Fruit fly (Drosophila melanogaster) whole organism, embryonic: Measurements from ENCODE around the gene CG7860.

Experiments used
- Ada2b ChIP-seq: fragments of 200-800 bp; sonication (Bioruptor generic); IDR thresholded peaks from 2 replicates; pipeline ENCODE4 v1.3.6; 2022; ENCODE audit warnings: missing biosample characterization, missing genetic modification characterization
- BEAF-32 ChIP-seq: fragments of 200-800 bp; sonication (Bioruptor generic); optimal IDR thresholded peaks from 3 replicates; lab custom pipeline; 2017; ENCODE audit warnings: missing biosample characterization, missing genetic modification characterization, mild to moderate bottlenecking, moderate library complexity, missing genetic modification reagents
- CG10267 ChIP-seq: fragments of 200-800 bp; sonication (Bioruptor generic); optimal IDR thresholded peaks from 2 replicates; lab custom pipeline; 2018; ENCODE audit warnings: missing biosample characterization, mild to moderate bottlenecking, missing genetic modification characterization, moderate library complexity
- CG10543 ChIP-seq: fragments of 200-800 bp; sonication (Bioruptor generic); optimal IDR thresholded peaks from 3 replicates; lab custom pipeline; 2017; ENCODE audit warnings: missing biosample characterization, mild to moderate bottlenecking, missing genetic modification characterization, moderate library complexity
- CG11504 ChIP-seq: fragments of 200-800 bp; sonication (Bioruptor generic); optimal IDR thresholded peaks from 3 replicates; lab custom pipeline; 2019; ENCODE audit warnings: missing biosample characterization, mild to moderate bottlenecking, missing genetic modification characterization, moderate library complexity
- CG11560 ChIP-seq: fragments of 200-800 bp; sonication (Bioruptor generic); IDR thresholded peaks from 3 replicates; pipeline ENCODE4 v1.3.6; 2022; ENCODE audit warnings: missing biosample characterization, missing genetic modification characterization
- CG12659 ChIP-seq: fragments of 200-800 bp; sonication (Bioruptor generic); optimal IDR thresholded peaks from 3 replicates; lab custom pipeline; 2017; ENCODE audit warnings: mild to moderate bottlenecking, missing biosample characterization, missing genetic modification reagents, missing genetic modification characterization
- CG13123 ChIP-seq: fragments of 200-800 bp; sonication (Bioruptor generic); optimal IDR thresholded peaks from 2 replicates; lab custom pipeline; 2016; ENCODE audit warnings: missing biosample characterization, missing genetic modification characterization
- CG14710 ChIP-seq: fragments of 200-800 bp; sonication (Bioruptor generic); optimal IDR thresholded peaks from 3 replicates; lab custom pipeline; 2019; ENCODE audit warnings: missing biosample characterization, mild to moderate bottlenecking, missing genetic modification characterization, moderate library complexity
- CG15601 ChIP-seq: fragments of 200-800 bp; sonication (Bioruptor generic); optimal IDR thresholded peaks from 3 replicates; lab custom pipeline; 2019; ENCODE audit warnings: missing biosample characterization, mild to moderate bottlenecking, missing genetic modification characterization, moderate library complexity
- CG17361 ChIP-seq: fragments of 200-800 bp; sonication (Bioruptor generic); IDR thresholded peaks from 3 replicates; pipeline ENCODE4 v1.3.6; 2022; ENCODE audit warnings: missing biosample characterization, missing genetic modification characterization
- CG18262 ChIP-seq: fragments of 200-800 bp; optimal IDR thresholded peaks from 3 replicates; lab custom pipeline; 2019; ENCODE audit warnings: missing biosample characterization, mild to moderate bottlenecking, missing genetic modification characterization, moderate library complexity
- CG2678 ChIP-seq: fragments of 200-800 bp; sonication (Bioruptor generic); optimal IDR thresholded peaks from 3 replicates; lab custom pipeline; 2019; ENCODE audit warnings: missing biosample characterization, mild to moderate bottlenecking, missing genetic modification characterization, moderate library complexity
- CG2712 ChIP-seq: fragments of 200-800 bp; optimal IDR thresholded peaks from 3 replicates; lab custom pipeline; 2019; ENCODE audit warnings: missing biosample characterization, mild to moderate bottlenecking, missing genetic modification characterization, moderate library complexity
- CG32532 ChIP-seq: fragments of 200-800 bp; sonication (Bioruptor generic); IDR thresholded peaks from 2 replicates; pipeline ENCODE4 v1.3.6; 2022; ENCODE audit warnings: missing biosample characterization, missing genetic modification characterization
- CG32772 ChIP-seq: fragments of 200-800 bp; sonication (Bioruptor generic); IDR thresholded peaks from 2 replicates; pipeline ENCODE4 v1.3.6; 2022; ENCODE audit warnings: missing biosample characterization, missing genetic modification characterization
- CG34224 ChIP-seq: fragments of 200-800 bp; sonication (Bioruptor generic); IDR thresholded peaks from 3 replicates; pipeline ENCODE4 v1.3.6; 2022; ENCODE audit warnings: missing biosample characterization, missing genetic modification characterization; ENCODE audit not compliant: partially characterized antibody
- CG4360 ChIP-seq: fragments of 200-800 bp; sonication (Bioruptor generic); IDR thresholded peaks from 2 replicates; pipeline ENCODE4 v1.3.6; 2022; ENCODE audit warnings: missing biosample characterization, missing genetic modification characterization
- CG4617 ChIP-seq: fragments of 200-800 bp; sonication (Bioruptor generic); optimal IDR thresholded peaks from 3 replicates; lab custom pipeline; 2016; ENCODE audit warnings: missing biosample characterization, missing genetic modification characterization, borderline replicate concordance
- CG6175 ChIP-seq: fragments of 200-800 bp; sonication (Bioruptor generic); IDR thresholded peaks from 3 replicates; pipeline ENCODE4 v1.3.6; 2022; ENCODE audit warnings: missing biosample characterization, missing genetic modification characterization
- CG9727 ChIP-seq: fragments of 200-800 bp; sonication (Bioruptor generic); optimal IDR thresholded peaks from 3 replicates; lab custom pipeline; 2017; ENCODE audit warnings: missing biosample characterization, mild to moderate bottlenecking, missing genetic modification characterization
- D19A ChIP-seq: fragments of 200-800 bp; optimal IDR thresholded peaks from 3 replicates; lab custom pipeline; 2019; ENCODE audit warnings: missing biosample characterization, mild to moderate bottlenecking, missing genetic modification characterization, moderate library complexity
- Dp ChIP-seq: fragments of 200-800 bp; sonication (Bioruptor generic); optimal IDR thresholded peaks from 2 replicates; lab custom pipeline; 2018; ENCODE audit warnings: missing biosample characterization, mild to moderate bottlenecking, missing genetic modification characterization, moderate library complexity
- E2f1 ChIP-seq: fragments of 200-800 bp; sonication (Bioruptor generic); IDR thresholded peaks from 2 replicates; pipeline ENCODE4 v1.3.6; 2022; ENCODE audit warnings: missing biosample characterization, missing genetic modification characterization
- E2f2 ChIP-seq: fragments of 200-800 bp; sonication (Bioruptor generic); IDR thresholded peaks from 2 replicates; pipeline ENCODE4 v1.3.6; 2022; ENCODE audit warnings: missing biosample characterization, missing genetic modification characterization
- MBD-R2 ChIP-seq: fragments of 200-800 bp; sonication (Bioruptor generic); IDR thresholded peaks from 2 replicates; pipeline ENCODE4 v1.3.6; 2022; ENCODE audit warnings: missing biosample characterization, missing genetic modification characterization
- Mad ChIP-seq: fragments of 200-800 bp; sonication (Bioruptor generic); optimal IDR thresholded peaks from 2 replicates; lab custom pipeline; 2016; ENCODE audit warnings: missing biosample characterization, missing genetic modification characterization
- Myb ChIP-seq: fragments of 200-800 bp; sonication (Bioruptor generic); optimal IDR thresholded peaks from 2 replicates; lab custom pipeline; 2016; ENCODE audit warnings: missing biosample characterization, missing genetic modification characterization
- NC2β ChIP-seq: fragments of 200-800 bp; sonication (Bioruptor generic); optimal IDR thresholded peaks from 2 replicates; lab custom pipeline; 2016; ENCODE audit warnings: missing biosample characterization, missing genetic modification characterization
- Neu2 ChIP-seq: fragments of 200-800 bp; sonication (Bioruptor generic); optimal IDR thresholded peaks from 3 replicates; lab custom pipeline; 2016; ENCODE audit warnings: missing biosample characterization, missing genetic modification characterization, borderline replicate concordance
- Sry-δ ChIP-seq: fragments of 200-800 bp; sonication (Bioruptor generic); optimal IDR thresholded peaks from 2 replicates; lab custom pipeline; 2016; ENCODE audit warnings: missing biosample characterization, missing genetic modification characterization
- amos ChIP-seq: fragments of 200-800 bp; sonication (Bioruptor generic); IDR thresholded peaks from 2 replicates; pipeline ENCODE4 v1.3.6; 2022; ENCODE audit warnings: missing biosample characterization, missing genetic modification characterization; ENCODE audit not compliant: partially characterized antibody
- bsh ChIP-seq, 2 experiments: fragments of 200-800 bp; sonication (Bioruptor generic); optimal IDR thresholded peaks; 2 replicates each; lab custom pipeline; 2017 to 2018; ENCODE audit warnings: mild to moderate bottlenecking in 2 of 2, missing biosample characterization in 2 of 2, missing genetic modification characterization in 2 of 2, moderate library complexity in 1 of 2
- btn ChIP-seq: fragments of 200-800 bp; sonication (Bioruptor generic); optimal IDR thresholded peaks from 2 replicates; lab custom pipeline; 2016; ENCODE audit warnings: missing biosample characterization, missing genetic modification characterization
- corto ChIP-seq: fragments of 200-800 bp; sonication (Bioruptor generic); optimal IDR thresholded peaks from 2 replicates; lab custom pipeline; 2016; ENCODE audit warnings: missing biosample characterization, mild to moderate bottlenecking, missing genetic modification characterization, moderate library complexity
- crp ChIP-seq, 2 experiments: fragments of 200-800 bp; sonication (Bioruptor generic); optimal IDR thresholded peaks; 2 replicates in 1 of 2; 3 replicates in 1 of 2; lab custom pipeline; 2017; ENCODE audit warnings: missing biosample characterization in 2 of 2, missing genetic modification characterization in 2 of 2, mild to moderate bottlenecking in 1 of 2, moderate library complexity in 1 of 2
- dmrt99B ChIP-seq: fragments of 200-800 bp; sonication (Bioruptor generic); optimal IDR thresholded peaks from 2 replicates; lab custom pipeline; 2018; ENCODE audit warnings: missing biosample characterization, mild to moderate bottlenecking, missing genetic modification characterization, moderate library complexity
- dpn ChIP-seq, 2 experiments: fragments of 200-800 bp; sonication (Bioruptor generic); optimal IDR thresholded peaks; 3 replicates each; lab custom pipeline; 2016; ENCODE audit warnings: missing biosample characterization in 2 of 2, missing genetic modification characterization in 2 of 2
- gem ChIP-seq: fragments of 200-800 bp; sonication (Bioruptor generic); optimal IDR thresholded peaks from 2 replicates; lab custom pipeline; 2019; ENCODE audit warnings: missing biosample characterization, mild to moderate bottlenecking, missing genetic modification characterization, moderate library complexity
- hbn ChIP-seq: fragments of 200-800 bp; sonication (Bioruptor generic); IDR thresholded peaks from 2 replicates; pipeline ENCODE4 v1.3.6; 2022; ENCODE audit warnings: missing biosample characterization, missing genetic modification characterization; ENCODE audit not compliant: partially characterized antibody
- lbe ChIP-seq: fragments of 200-800 bp; sonication (Bioruptor generic); optimal IDR thresholded peaks from 2 replicates; lab custom pipeline; 2016; ENCODE audit warnings: missing biosample characterization, mild to moderate bottlenecking, missing genetic modification characterization
- luna ChIP-seq: fragments of 200-800 bp; sonication (Bioruptor generic); optimal IDR thresholded peaks from 2 replicates; lab custom pipeline; 2016; ENCODE audit warnings: missing biosample characterization, missing genetic modification characterization
- nom ChIP-seq: fragments of 200-800 bp; sonication (Bioruptor generic); optimal IDR thresholded peaks from 2 replicates; lab custom pipeline; 2017; ENCODE audit warnings: missing biosample characterization, missing genetic modification characterization, mild to moderate bottlenecking, moderate library complexity, missing genetic modification reagents
- onecut ChIP-seq: fragments of 200-800 bp; sonication (Bioruptor generic); IDR thresholded peaks from 2 replicates; pipeline ENCODE4 v1.3.6; 2022; ENCODE audit warnings: missing biosample characterization, missing genetic modification characterization
- stwl ChIP-seq: fragments of 200-800 bp; sonication (Bioruptor generic); optimal IDR thresholded peaks from 3 replicates; lab custom pipeline; 2018; ENCODE audit warnings: missing biosample characterization, mild to moderate bottlenecking, missing genetic modification characterization, moderate library complexity
- usp ChIP-seq: fragments of >200 bp; optimal IDR thresholded peaks from 2 replicates; lab custom pipeline; 2017; ENCODE audit warnings: missing biosample characterization, missing genetic modification characterization
- vnd ChIP-seq: fragments of 200-800 bp; sonication (Bioruptor generic); IDR thresholded peaks from 3 replicates; pipeline ENCODE4 v1.3.6; 2022; ENCODE audit warnings: missing biosample characterization, missing genetic modification characterization; ENCODE audit not compliant: partially characterized antibody
- z ChIP-seq: fragments of 200-800 bp; sonication (Bioruptor generic); IDR thresholded peaks from 3 replicates; pipeline ENCODE4 v1.3.6; 2022; ENCODE audit warnings: missing biosample characterization, missing genetic modification characterization

The CG7860 gene

dm6 chrX:15568353-15568982 is 325 bp upstream of the CG7860 start (continued):
- TF ChIP-seq bsh (GFP tag; optimal IDR thresholded peaks at IDR 0.05; lab: Kevin White, UChicago) = peak in 1 of 2 experiments; percentile 18
- TF ChIP-seq CG13123 = no peak
- TF ChIP-seq CG4360 (GFP tag; lab: Robert Waterston, UW) = no peak
- TF ChIP-seq nom = peak; percentile 1
- TF ChIP-seq Neu2 (GFP tag; lab: Kevin White, UChicago) = no peak
- peak; percentile 94 for TF ChIP-seq D19A
- no peak for TF ChIP-seq CG32772
- TF ChIP-seq CG9727 (GFP tag; lab: Kevin White, UChicago) = peak; percentile 3
- TF ChIP-seq CG2678 (tag; lab: Kevin White, UChicago) = peak; percentile 18
- TF ChIP-seq CG12659 (GFP tag; lab: Kevin White, UChicago) = peak; percentile 8
- no peak for TF ChIP-seq luna (GFP tag; lab: Kevin White, UChicago)
- TF ChIP-seq Sry-δ (GFP tag; lab: Kevin White, UChicago) = no peak
- TF ChIP-seq CG11560 (tag; lab: Robert Waterston, UW) = no peak
- TF ChIP-seq crp (GFP tag; optimal IDR thresholded peaks at IDR 0.05; lab: Kevin White, UChicago) = no peak
- no peak for TF ChIP-seq CG6175 (GFP tag; lab: Robert Waterston, UW)
- peak; percentile 29 for TF ChIP-seq CG11504 (tag; lab: Kevin White, UChicago)
- peak; percentile 8 for TF ChIP-seq gem (tag; lab: Kevin White, UChicago)

- TF ChIP-seq NC2β (no peak), usp (GFP tag; lab: Kevin White, UChicago) (no peak), E2f2 (GFP tag; lab: Robert Waterston, UW) (peak; percentile 68), dmrt99B (tag; lab: Kevin White, UChicago) (no peak), BEAF-32 (GFP tag; lab: Kevin White, UChicago) (peak; percentile 18), E2f1 (GFP tag; lab: Robert Waterston, UW) (no peak), lbe (GFP tag; lab: Kevin White, UChicago) (peak; percentile 60), MBD-R2 (GFP tag; lab: Robert Waterston, UW) (peak; percentile 70), CG10267 (peak; percentile 87), corto (no peak), CG34224 (GFP tag; lab: Robert Waterston, UW) (peak; percentile 17; the same call in 1 of the 3 replicates), z (GFP tag; lab: Robert Waterston, UW) (no peak), CG2712 (tag; lab: Kevin White, UChicago) (no peak), crp (GFP tag; optimal IDR thresholded peaks at IDR 0.05; lab: Kevin White, UChicago) (peak in 1 of 2 experiments; percentile 84), Ada2b (GFP tag; lab: Robert Waterston, UW) (no peak), onecut (GFP tag; lab: Robert Waterston, UW) (0 out of 2 replicates have a peak, but pooled peaks have one; percentile 8), hbn (GFP tag; lab: Robert Waterston, UW) (0 out of 2 replicates have a peak, but pooled peaks have one; percentile 21), vnd (GFP tag; lab: Robert Waterston, UW) (no peak), CG18262 (tag; lab: Kevin White, UChicago) (no peak), CG15601 (tag; lab: Kevin White, UChicago) (no peak), CG17361 (GFP tag; lab: Robert Waterston, UW) (no peak), Myb (GFP tag; lab: Kevin White, UChicago) (peak; percentile 37), stwl (tag; lab: Kevin White, UChicago) (peak; percentile 46), dpn (GFP tag; optimal IDR thresholded peaks at IDR 0.05; lab: Kevin White, UChicago) (no peak), CG32532 (GFP tag; lab: Robert Waterston, UW) (no peak), CG14710 (tag; lab: Kevin White, UChicago) (peak; percentile 4), Mad (GFP tag; lab: Kevin White, UChicago) (no peak), CG10543 (GFP tag; lab: Kevin White, UChicago) (no peak), btn (no peak), Dp (GFP tag; lab: Kevin White, UChicago) (peak; percentile 61), amos (GFP tag; lab: Robert Waterston, UW) (peak; percentile 21; the same call in 1 of the 2 replicates), CG4617 (GFP tag; lab: Kevin White, UChicago) (peak; percentile 8)
Observed at dm6 chrX:15571939-15572338, 3.1 kb downstream of the CG7860 start, which contains the start of gene CG15643. CG15643 (minus strand) TSS chrX:15572149.
